Fruit fly (Drosophila melanogaster): Measurements from ENCODE around the gene CG17141.

The CG17141 gene

dm6 chr3R:22750534-22750947 is 3.1 kb upstream of the CG17141 start, which contains the start of the genes rumi, CG7029 and Usp12-46 (continued):
- TF ChIP-seq sisA (GFP tag; IDR thresholded peaks at IDR 0.05) (peak; percentile 85), bowl (GFP tag; IDR thresholded peaks at IDR 0.05) (peak; percentile 66; the same call in 1 of the 2 replicates), bcd (GFP tag; optimal IDR thresholded peaks at IDR 0.05) (peak; percentile 76), oc (tag; optimal IDR thresholded peaks at IDR 0.05) (peak; percentile 77), CG18262 (tag; optimal IDR thresholded peaks at IDR 0.05) (peak; percentile 83), Poxn (GFP tag; IDR thresholded peaks at IDR 0.05) (peak; percentile 61; the same call in 1 of the 2 replicates), CG7271 (tag; optimal IDR thresholded peaks at IDR 0.05) (peak; percentile 58), CG4404 (GFP tag; IDR thresholded peaks at IDR 0.05) (peak; percentile 72), maf-S (GFP tag; optimal IDR thresholded peaks at IDR 0.05) (peak; percentile 90), lilli (GFP tag; optimal IDR thresholded peaks at IDR 0.05) (peak; percentile 95), gcm2 (GFP tag; optimal IDR thresholded peaks at IDR 0.05) (peak; percentile 67), Atf6 (GFP tag; IDR thresholded peaks at IDR 0.05) (peak; percentile 87), CG12236 (GFP tag; optimal IDR thresholded peaks at IDR 0.05) (peak; percentile 77), CG9609 (GFP tag; optimal IDR thresholded peaks at IDR 0.05) (peak; percentile 87), dan (GFP tag; IDR thresholded peaks at IDR 0.05) (no peak), trh (GFP tag; optimal IDR thresholded peaks at IDR 0.05) (peak; percentile 43), fru (optimal IDR thresholded peaks at IDR 0.05) (no peak), CG12071 (GFP tag; optimal IDR thresholded peaks at IDR 0.05) (peak; percentile 59), CG9817 (tag; optimal IDR thresholded peaks at IDR 0.05) (peak; percentile 89), kay (GFP tag; optimal IDR thresholded peaks at IDR 0.05) (peak; percentile 79), CG13123 (GFP tag; optimal IDR thresholded peaks at IDR 0.05) (peak; percentile 68), CG34224 (GFP tag; IDR thresholded peaks at IDR 0.05; ENCODE audit: partially characterized antibody) (peak; percentile 81), HLH54F (GFP tag; optimal IDR thresholded peaks at IDR 0.05) (peak; percentile 93), twi (tag; optimal IDR thresholded peaks at IDR 0.05) (peak; percentile 80), Sin3A (optimal IDR thresholded peaks at IDR 0.05) (peak; percentile 87), CG34422 (GFP tag; IDR thresholded peaks at IDR 0.05) (peak; percentile 90), kah (GFP tag; optimal IDR thresholded peaks at IDR 0.05) (no peak), Spps (tag; optimal IDR thresholded peaks at IDR 0.05) (peak; percentile 67), HLH4C (GFP tag; IDR thresholded peaks at IDR 0.05; ENCODE audit: partially characterized antibody) (peak; percentile 78), grau (tag; optimal IDR thresholded peaks at IDR 0.05) (peak; percentile 87), CG6791 (GFP tag; IDR thresholded peaks at IDR 0.05; ENCODE audit: partially characterized antibody) (peak; percentile 73; the same call in 2 of the 3 replicates), Opbp (GFP tag; IDR thresholded peaks at IDR 0.05; ENCODE audit: partially characterized antibody) (peak; percentile 61), MBD-R2 (GFP tag; IDR thresholded peaks at IDR 0.05) (peak; percentile 92), Hmr (GFP tag; optimal IDR thresholded peaks at IDR 0.05) (peak; percentile 83), Xrp1 (GFP tag; IDR thresholded peaks at IDR 0.05) (peak; percentile 88), CG17912 (GFP tag; optimal IDR thresholded peaks at IDR 0.05) (peak; percentile 68), CG3726 (GFP tag; IDR thresholded peaks at IDR 0.05) (peak; percentile 76; the same call in 2 of the 3 replicates), fd64A (GFP tag; optimal IDR thresholded peaks at IDR 0.05) (no peak), CG12104 (GFP tag; optimal IDR thresholded peaks at IDR 0.05) (peak; percentile 20), chinmo (GFP tag; IDR thresholded peaks at IDR 0.05; ENCODE audit: partially characterized antibody) (peak; percentile 86; the same call in 3 of the 4 replicates), Eip74EF (GFP tag; optimal IDR thresholded peaks at IDR 0.05) (peak in 1 of 2 experiments; percentile 58), Lhr (GFP tag; optimal IDR thresholded peaks at IDR 0.05) (peak; percentile 76), jigr1 (GFP tag; IDR thresholded peaks at IDR 0.05) (peak; percentile 32; the same call in 1 of the 3 replicates), CG11504 (tag; optimal IDR thresholded peaks at IDR 0.05) (peak; percentile 87), CG8281 (tag; optimal IDR thresholded peaks at IDR 0.05) (peak; percentile 47), MTF-1 (GFP tag; optimal IDR thresholded peaks at IDR 0.05; ENCODE audit: borderline replicate concordance) (peak; percentile 46), CG16863 (GFP tag; optimal IDR thresholded peaks at IDR 0.05) (peak; percentile 90), CG33557 (GFP tag; optimal IDR thresholded peaks at IDR 0.05) (peak; percentile 84), CG10267 (tag; optimal IDR thresholded peaks at IDR 0.05) (peak; percentile 80), croc (GFP tag; conservative IDR thresholded peaks at IDR 0.05) (peak; percentile 60)
